Fruit fly (Drosophila melanogaster) whole organism, wandering third instar larva: ENCODE data around the gene CG31922.

ENCODE experiments used
- CrebA ChIP-seq: fragments of 200-800 bp; sonication (Bioruptor generic); optimal IDR thresholded peaks from 2 replicates; lab custom pipeline; 2016; ENCODE audit warnings: missing biosample characterization, mild to moderate bottlenecking, missing genetic modification characterization, borderline replicate concordance
- Rel ChIP-seq, 2 experiments: fragments of 200-800 bp; sonication (Bioruptor generic) in 1 of 2; optimal IDR thresholded peaks; 2 replicates in 1 of 2; 3 replicates in 1 of 2; lab custom pipeline; 2016 to 2019; ENCODE audit warnings: mild to moderate bottlenecking in 2 of 2, missing biosample characterization in 2 of 2, missing genetic modification characterization in 2 of 2, moderate library complexity in 1 of 2
- brk ChIP-seq: fragments of 200-800 bp; sonication (Bioruptor generic); optimal IDR thresholded peaks from 2 replicates; lab custom pipeline; 2016; ENCODE audit warnings: missing biosample characterization, mild to moderate bottlenecking, missing genetic modification characterization
- dmrt93B ChIP-seq: fragments of 200-800 bp; sonication (Bioruptor generic); optimal IDR thresholded peaks from 2 replicates; lab custom pipeline; 2018; ENCODE audit warnings: missing biosample characterization, mild to moderate bottlenecking, missing genetic modification characterization
- usp ChIP-seq: fragments of >200 bp; optimal IDR thresholded peaks from 2 replicates; lab custom pipeline; 2017; ENCODE audit warnings: missing biosample characterization, missing genetic modification characterization

DNA sequence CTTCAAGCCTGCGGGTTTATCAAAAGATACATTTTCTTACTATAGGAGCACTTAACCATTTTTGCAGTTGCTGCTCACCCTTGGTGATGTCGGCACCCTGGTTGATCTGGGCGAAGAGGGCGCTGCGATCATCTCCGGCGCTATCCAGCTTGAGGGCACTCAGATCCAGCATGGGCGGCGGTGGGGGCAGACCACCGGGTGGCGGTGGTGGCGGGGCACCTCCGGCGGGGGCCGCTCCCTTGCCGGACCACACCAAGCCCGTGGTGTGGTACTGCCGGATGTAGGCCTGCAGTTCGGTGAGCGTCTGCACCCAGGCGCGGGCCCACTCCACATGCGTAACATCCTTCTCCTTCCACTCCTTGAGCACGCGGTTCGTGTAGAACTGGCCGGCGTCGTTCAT lies 17.3 kb upstream of the CG31922 start:
- no peak for TF ChIP-seq usp (GFP tag; lab: Kevin White, UChicago)
- no peak for TF ChIP-seq CrebA
- no peak for TF ChIP-seq Rel (GFP tag; optimal IDR thresholded peaks at IDR 0.05; lab: Kevin White, UChicago)
- no peak for TF ChIP-seq Rel (tag; optimal IDR thresholded peaks at IDR 0.05; lab: Kevin White, UChicago)
- no peak for TF ChIP-seq dmrt93B (GFP tag; lab: Kevin White, UChicago)
- TF ChIP-seq brk (GFP tag; lab: Kevin White, UChicago): no peak
